Fruit fly (Drosophila melanogaster) whole organism, embryonic: ENCODE measurements around the gene Gclc.
A peak's percentile ranks its signal among the peaks of the same experiment; 100 is the strongest.

Experiments
- Adf1 ChIP-seq: fragments of 200-800 bp; sonication (Bioruptor generic); IDR thresholded peaks from 2 replicates; pipeline ENCODE4 v1.3.6; 2022; ENCODE audit warnings: missing biosample characterization, missing genetic modification characterization
- CG10147 ChIP-seq: fragments of 200-800 bp; sonication (Bioruptor generic); optimal IDR thresholded peaks from 2 replicates; lab custom pipeline; 2019; ENCODE audit warnings: missing biosample characterization, mild to moderate bottlenecking, missing genetic modification characterization, moderate library complexity
- CG1024 ChIP-seq: fragments of 200-800 bp; sonication (Bioruptor generic); IDR thresholded peaks from 2 replicates; pipeline ENCODE4 v1.3.6; 2022; ENCODE audit warnings: missing biosample characterization, missing genetic modification characterization
- CG11696 ChIP-seq: fragments of 200-800 bp; sonication (Bioruptor generic); IDR thresholded peaks from 2 replicates; pipeline ENCODE4 v1.3.6; 2022; ENCODE audit warnings: missing biosample characterization, missing genetic modification characterization
- CG12391 ChIP-seq: fragments of 200-800 bp; sonication (Bioruptor generic); optimal IDR thresholded peaks from 3 replicates; lab custom pipeline; 2018; ENCODE audit warnings: missing biosample characterization, mild to moderate bottlenecking, missing genetic modification characterization, moderate library complexity
- CG13894 ChIP-seq: fragments of 200-800 bp; sonication (Bioruptor generic); optimal IDR thresholded peaks from 3 replicates; lab custom pipeline; 2018; ENCODE audit warnings: missing biosample characterization, mild to moderate bottlenecking, missing genetic modification characterization, moderate library complexity
- CG15073 ChIP-seq: fragments of 200-800 bp; sonication (Bioruptor generic); optimal IDR thresholded peaks from 2 replicates; lab custom pipeline; 2016; ENCODE audit warnings: missing biosample characterization, missing genetic modification characterization
- CG16815 ChIP-seq: fragments of 200-800 bp; sonication (Bioruptor generic); optimal IDR thresholded peaks from 3 replicates; lab custom pipeline; 2017; ENCODE audit warnings: missing biosample characterization, mild to moderate bottlenecking, missing genetic modification characterization
- CG17186 ChIP-seq: fragments of 200-800 bp; sonication (Bioruptor generic); optimal IDR thresholded peaks from 3 replicates; lab custom pipeline; 2017; ENCODE audit warnings: missing biosample characterization, missing genetic modification reagents, missing genetic modification characterization
- CG17612 ChIP-seq: fragments of 200-800 bp; sonication (Bioruptor generic); IDR thresholded peaks from 2 replicates; pipeline ENCODE4 v1.3.6; 2022; ENCODE audit warnings: missing biosample characterization, missing genetic modification characterization
- CG18619 ChIP-seq: fragments of 200-800 bp; sonication (Bioruptor generic); optimal IDR thresholded peaks from 3 replicates; lab custom pipeline; 2017; ENCODE audit warnings: missing biosample characterization, mild to moderate bottlenecking, missing genetic modification characterization
- CG2129 ChIP-seq: fragments of 200-800 bp; sonication (Bioruptor generic); IDR thresholded peaks from 2 replicates; pipeline ENCODE4 v1.3.6; 2022; ENCODE audit warnings: missing biosample characterization, missing genetic modification characterization; ENCODE audit not compliant: partially characterized antibody
- CG3847 ChIP-seq: fragments of 200-800 bp; sonication (Bioruptor generic); IDR thresholded peaks from 2 replicates; pipeline ENCODE4 v1.3.6; 2022; ENCODE audit warnings: missing biosample characterization, missing genetic modification characterization
- CG4617 ChIP-seq: fragments of 200-800 bp; sonication (Bioruptor generic); optimal IDR thresholded peaks from 3 replicates; lab custom pipeline; 2016; ENCODE audit warnings: missing biosample characterization, missing genetic modification characterization, borderline replicate concordance
- CG6791 ChIP-seq: fragments of 200-800 bp; sonication (Bioruptor generic); IDR thresholded peaks from 3 replicates; pipeline ENCODE4 v1.3.6; 2022; ENCODE audit warnings: missing biosample characterization, missing genetic modification characterization; ENCODE audit not compliant: partially characterized antibody
- CG7271 ChIP-seq: fragments of 200-800 bp; sonication (Bioruptor generic); optimal IDR thresholded peaks from 2 replicates; lab custom pipeline; 2018; ENCODE audit warnings: missing biosample characterization, mild to moderate bottlenecking, missing genetic modification characterization, moderate library complexity
- CG7839 ChIP-seq: fragments of 200-800 bp; sonication (Bioruptor generic); optimal IDR thresholded peaks from 3 replicates; lab custom pipeline; 2018; ENCODE audit warnings: missing biosample characterization, mild to moderate bottlenecking, missing genetic modification characterization, moderate library complexity
- CG8281 ChIP-seq: fragments of 200-800 bp; sonication (Bioruptor generic); optimal IDR thresholded peaks from 2 replicates; lab custom pipeline; 2018; ENCODE audit warnings: missing biosample characterization, mild to moderate bottlenecking, missing genetic modification characterization, moderate library complexity
- CG8388 ChIP-seq: fragments of 200-800 bp; sonication (Bioruptor generic); optimal IDR thresholded peaks from 2 replicates; lab custom pipeline; 2019; ENCODE audit warnings: missing biosample characterization, mild to moderate bottlenecking, missing genetic modification characterization, moderate library complexity
- CG9876 ChIP-seq: fragments of 200-800 bp; sonication (Bioruptor generic); optimal IDR thresholded peaks from 2 replicates; lab custom pipeline; 2016; ENCODE audit warnings: missing biosample characterization, missing genetic modification characterization
- H2.0 ChIP-seq: fragments of 200-800 bp; sonication (Bioruptor generic); IDR thresholded peaks from 2 replicates; pipeline ENCODE4 v1.3.6; 2022; ENCODE audit warnings: missing biosample characterization, missing genetic modification characterization
- HLH54F ChIP-seq: fragments of 200-800 bp; sonication (Bioruptor generic); optimal IDR thresholded peaks from 3 replicates; lab custom pipeline; 2016; ENCODE audit warnings: missing biosample characterization, missing genetic modification characterization
- NC2α ChIP-seq: fragments of 200-800 bp; sonication (Bioruptor generic); optimal IDR thresholded peaks from 2 replicates; lab custom pipeline; 2016; ENCODE audit warnings: missing biosample characterization, missing genetic modification characterization
- Oaz ChIP-seq: fragments of 200-800 bp; sonication (Bioruptor generic); IDR thresholded peaks from 2 replicates; pipeline ENCODE4 v1.3.6; 2022; ENCODE audit warnings: missing biosample characterization, missing genetic modification characterization
- Scr ChIP-seq: fragments of 200-800 bp; sonication (Bioruptor generic); IDR thresholded peaks from 2 replicates; pipeline ENCODE4 v1.3.6; 2022; ENCODE audit warnings: missing biosample characterization, missing genetic modification characterization; ENCODE audit not compliant: partially characterized antibody
- Sox102F ChIP-seq: fragments of 200-800 bp; sonication (Bioruptor generic); optimal IDR thresholded peaks from 2 replicates; lab custom pipeline; 2018; ENCODE audit warnings: missing biosample characterization, mild to moderate bottlenecking, missing genetic modification characterization, moderate library complexity
- Trl ChIP-seq, 3 experiments: fragments of >200 bp in 2 of 3; fragments of 200-800 bp in 1 of 3; sonication (Bioruptor generic) in 1 of 3; optimal IDR thresholded peaks; 2 replicates in 1 of 3; 3 replicates in 2 of 3; lab custom pipeline; 2016 to 2017; ENCODE audit warnings: missing biosample characterization in 1 of 3, missing genetic modification characterization in 1 of 3
- YL-1 ChIP-seq: fragments of 200-800 bp; sonication (Bioruptor generic); optimal IDR thresholded peaks from 3 replicates; lab custom pipeline; 2017; ENCODE audit warnings: missing biosample characterization, mild to moderate bottlenecking, missing genetic modification characterization
- ac ChIP-seq: fragments of 200-800 bp; sonication (Bioruptor generic); optimal IDR thresholded peaks from 3 replicates; lab custom pipeline; 2017; ENCODE audit warnings: missing biosample characterization, mild to moderate bottlenecking, missing genetic modification characterization
- dysf ChIP-seq: fragments of 200-800 bp; sonication (Bioruptor generic); IDR thresholded peaks from 3 replicates; pipeline ENCODE4 v1.3.6; 2022; ENCODE audit warnings: missing biosample characterization, missing genetic modification characterization
- gfzf ChIP-seq: fragments of 200-800 bp; sonication (Bioruptor generic); optimal IDR thresholded peaks from 2 replicates; lab custom pipeline; 2016; ENCODE audit warnings: missing biosample characterization, mild to moderate bottlenecking, missing genetic modification characterization, moderate library complexity
- insv ChIP-seq, 2 experiments: fragments of 200-800 bp; sonication (Bioruptor generic); optimal IDR thresholded peaks; 3 replicates each; lab custom pipeline; 2016 to 2018; ENCODE audit warnings: missing biosample characterization in 2 of 2, missing genetic modification characterization in 2 of 2
- jigr1 ChIP-seq: fragments of 200-800 bp; sonication (Bioruptor generic); IDR thresholded peaks from 3 replicates; pipeline ENCODE4 v1.3.6; 2022; ENCODE audit warnings: missing biosample characterization, missing genetic modification characterization
- lab ChIP-seq: fragments of 200-800 bp; sonication (Bioruptor generic); optimal IDR thresholded peaks from 3 replicates; lab custom pipeline; 2017; ENCODE audit warnings: missing biosample characterization, missing genetic modification characterization, mild to moderate bottlenecking, moderate library complexity, missing genetic modification reagents
- luna ChIP-seq: fragments of 200-800 bp; sonication (Bioruptor generic); optimal IDR thresholded peaks from 2 replicates; lab custom pipeline; 2016; ENCODE audit warnings: missing biosample characterization, missing genetic modification characterization
- nerfin-2 ChIP-seq: fragments of 200-800 bp; sonication (Bioruptor generic); IDR thresholded peaks from 2 replicates; pipeline ENCODE4 v1.3.6; 2022; ENCODE audit warnings: missing biosample characterization, missing genetic modification characterization; ENCODE audit not compliant: partially characterized antibody
- pan ChIP-seq, 4 experiments: fragments of >200 bp in 3 of 4; fragments of 200-800 bp in 1 of 4; sonication (Bioruptor generic) in 1 of 4; optimal IDR thresholded peaks in 3 of 4; IDR thresholded peaks in 1 of 4; 2 replicates each; pipeline versions ENCODE4 v1.3.6 to Lab custom; 2017 to 2022; ENCODE audit warnings: missing biosample characterization in 2 of 4, missing genetic modification characterization in 2 of 4, mixed read lengths in 1 of 4
- peb ChIP-seq: fragments of 200-800 bp; sonication (Bioruptor generic); IDR thresholded peaks from 2 replicates; pipeline ENCODE4 v1.3.6; 2022; ENCODE audit warnings: missing biosample characterization, missing genetic modification characterization
- pros ChIP-seq: fragments of 200-800 bp; sonication (Bioruptor generic); optimal IDR thresholded peaks from 3 replicates; lab custom pipeline; 2019; ENCODE audit warnings: missing biosample characterization, mild to moderate bottlenecking, missing genetic modification characterization, moderate library complexity
- ranshi ChIP-seq: fragments of 200-800 bp; sonication (Bioruptor generic); IDR thresholded peaks from 2 replicates; pipeline ENCODE4 v1.3.6; 2022; ENCODE audit warnings: missing biosample characterization, missing genetic modification characterization
- run ChIP-seq: fragments of 200-800 bp; sonication (Bioruptor generic); optimal IDR thresholded peaks from 3 replicates; lab custom pipeline; 2018; ENCODE audit warnings: missing biosample characterization, mild to moderate bottlenecking, missing genetic modification characterization
- salm ChIP-seq: fragments of 200-800 bp; sonication (Bioruptor generic); optimal IDR thresholded peaks from 2 replicates; lab custom pipeline; 2018; ENCODE audit warnings: missing biosample characterization, mild to moderate bottlenecking, missing genetic modification characterization
- sc ChIP-seq, 3 experiments: fragments of >200 bp in 2 of 3; fragments of 200-800 bp in 1 of 3; sonication (Bioruptor generic) in 1 of 3; optimal IDR thresholded peaks; 2 replicates in 2 of 3; 3 replicates in 1 of 3; lab custom pipeline; 2017; ENCODE audit warnings: mild to moderate bottlenecking in 1 of 3, missing biosample characterization in 1 of 3, missing genetic modification characterization in 1 of 3, missing genetic modification reagents in 1 of 3
- sisA ChIP-seq: fragments of 200-800 bp; sonication (Bioruptor generic); IDR thresholded peaks from 2 replicates; pipeline ENCODE4 v1.3.6; 2022; ENCODE audit warnings: missing biosample characterization, missing genetic modification characterization
- tin ChIP-seq: fragments of 200-800 bp; sonication (Bioruptor generic); optimal IDR thresholded peaks from 3 replicates; lab custom pipeline; 2016; ENCODE audit warnings: missing biosample characterization, missing genetic modification characterization
- tx ChIP-seq: fragments of 200-800 bp; sonication (Bioruptor generic); optimal IDR thresholded peaks from 2 replicates; lab custom pipeline; 2016; ENCODE audit warnings: missing biosample characterization, missing genetic modification characterization

The Gclc gene

DNA sequence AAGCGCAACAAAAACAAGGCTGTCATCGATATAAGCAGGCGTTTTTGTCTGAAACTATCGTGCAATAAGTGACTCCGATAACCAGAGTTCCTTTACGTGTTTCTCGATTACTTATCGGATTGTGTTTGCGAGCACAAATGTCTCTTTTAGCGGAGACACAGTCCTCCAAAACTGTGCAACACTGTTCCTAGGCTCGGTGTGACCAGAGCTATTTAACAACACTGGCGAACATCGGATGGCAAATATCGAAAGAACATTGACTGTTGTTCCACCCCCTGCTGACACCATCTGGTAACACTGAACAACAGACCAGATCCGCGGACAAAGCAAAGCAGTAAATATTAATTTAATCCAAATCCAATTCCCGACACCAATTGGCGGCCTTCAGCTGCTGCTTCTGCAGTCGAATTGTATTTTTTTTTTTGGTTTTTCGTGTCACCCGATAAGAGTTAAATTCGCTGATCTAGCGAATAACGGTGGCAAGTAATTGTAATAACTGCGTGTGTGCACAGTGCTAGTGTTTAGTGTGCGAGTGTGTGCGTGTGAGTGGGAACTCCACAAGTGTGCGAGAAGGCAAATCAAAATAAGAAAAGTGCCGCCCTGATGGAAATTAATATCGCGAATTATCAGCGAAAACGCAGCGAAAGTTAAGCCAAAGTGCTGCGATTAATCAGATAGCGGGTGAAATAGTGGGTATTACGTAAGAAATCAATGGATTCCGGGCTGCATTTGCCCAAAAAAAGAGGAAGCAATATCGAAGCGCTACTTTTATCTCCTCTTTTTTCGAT lies 54.4 kb downstream of the Gclc start, which contains the start of gene mys (continued):
- TF ChIP-seq CG2129 (GFP tag; lab: Robert Waterston, UW) (peak; percentile 87), NC2α (GFP tag; lab: Kevin White, UChicago) (peak; percentile 26), CG13894 (tag; lab: Kevin White, UChicago) (peak; percentile 86), salm (tag; lab: Kevin White, UChicago) (peak; percentile 0), ac (GFP tag; lab: Kevin White, UChicago) (no peak), tin (peak; percentile 55), run (no peak), peb (no peak), Sox102F (no peak), sisA (GFP tag; lab: Robert Waterston, UW) (peak; percentile 63), lab (GFP tag; lab: Kevin White, UChicago) (peak; percentile 77), CG6791 (GFP tag; lab: Robert Waterston, UW) (peak; percentile 93), pan (optimal IDR thresholded peaks at IDR 0.05; lab: Kevin White, UChicago) (no peak), pan (GFP tag; optimal IDR thresholded peaks at IDR 0.05 in 1 of 2, IDR thresholded peaks at IDR 0.05 in 1 of 2) (peak in 1 of 2 experiments; percentile 60), Trl (optimal IDR thresholded peaks at IDR 0.05; lab: Kevin White, UChicago) (no peak), Trl (GFP tag; optimal IDR thresholded peaks at IDR 0.05; lab: Kevin White, UChicago) (peak; percentile 61), CG4617 (GFP tag; lab: Kevin White, UChicago) (peak; percentile 83), pros (no peak), nerfin-2 (GFP tag; lab: Robert Waterston, UW) (peak; percentile 93), dysf (GFP tag; lab: Robert Waterston, UW) (peak; percentile 53; the same call in 2 of the 3 replicates), CG18619 (no peak), jigr1 (GFP tag; lab: Robert Waterston, UW) (no peak), CG7271 (no peak), YL-1 (GFP tag; lab: Kevin White, UChicago) (peak; percentile 24), insv (GFP tag; optimal IDR thresholded peaks at IDR 0.05; lab: Kevin White, UChicago) (peak in 1 of 2 experiments; percentile 91), CG8281 (tag; lab: Kevin White, UChicago) (no peak), Adf1 (GFP tag; lab: Robert Waterston, UW) (peak; percentile 15; the same call in 1 of the 2 replicates), CG9876 (GFP tag; lab: Kevin White, UChicago) (peak; percentile 71), CG11696 (GFP tag; lab: Robert Waterston, UW) (no peak), CG12391 (tag; lab: Kevin White, UChicago) (peak; percentile 66), luna (GFP tag; lab: Kevin White, UChicago) (peak; percentile 34), CG15073 (GFP tag; lab: Kevin White, UChicago) (no peak), tx (GFP tag; lab: Kevin White, UChicago) (peak; percentile 37), Oaz (GFP tag; lab: Robert Waterston, UW) (no peak), ranshi (GFP tag; lab: Robert Waterston, UW) (peak; percentile 58), sc (optimal IDR thresholded peaks at IDR 0.05; lab: Kevin White, UChicago) (no peak), sc (GFP tag; optimal IDR thresholded peaks at IDR 0.05; lab: Kevin White, UChicago) (no peak), CG7839 (tag; lab: Kevin White, UChicago) (peak; percentile 54), CG16815 (GFP tag; lab: Kevin White, UChicago) (peak; percentile 35), CG3847 (GFP tag; lab: Robert Waterston, UW) (peak; percentile 91), H2.0 (peak; percentile 50; the same call in 1 of the 2 replicates), Scr (GFP tag; lab: Robert Waterston, UW) (peak; percentile 92), CG17612 (GFP tag; lab: Robert Waterston, UW) (peak; percentile 55; the same call in 1 of the 2 replicates), HLH54F (peak; percentile 84), CG17186 (GFP tag; lab: Kevin White, UChicago) (peak; percentile 91), CG10147 (no peak), CG1024 (GFP tag; lab: Robert Waterston, UW) (0 out of 2 replicates have a peak, but pooled peaks have one; percentile 28), CG8388 (peak; percentile 20), gfzf (peak; percentile 95)
